Worm (Caenorhabditis elegans) whole organism, late embryonic: ENCODE data around the gene K12H4.2.

Experiments used
- F13H6.1 ChIP-seq: sonication (generic microtip); optimal IDR thresholded peaks from 2 replicates; lab custom pipeline; 2016; ENCODE audit warnings: missing genetic modification characterization, missing compliant biosample characterization
- ceh-45 ChIP-seq: fragments of 200-800 bp; sonication (Bioruptor generic); IDR thresholded peaks from 2 replicates; pipeline ENCODE4 v1.3.6; 2022; ENCODE audit warnings: missing genetic modification reagents, missing genetic modification characterization, missing compliant biosample characterization
- fkh-10 ChIP-seq: fragments of 150-350 bp; optimal IDR thresholded peaks from 2 replicates; lab custom pipeline; 2014; ENCODE audit warnings: missing biosample characterization, missing genetic modification reagents, missing genetic modification characterization
- pha-2 ChIP-seq: sonication (generic microtip); optimal IDR thresholded peaks from 2 replicates; lab custom pipeline; 2017; ENCODE audit warnings: mild to moderate bottlenecking, missing genetic modification characterization, missing compliant biosample characterization
- tbx-7 ChIP-seq: sonication (generic microtip); optimal IDR thresholded peaks from 2 replicates; lab custom pipeline; 2016; ENCODE audit warnings: missing genotype, missing genetic modification characterization, missing compliant biosample characterization

ce11 chrIII:8069206-8069605 is 21.7 kb downstream of the K12H4.2 start:
- TF ChIP-seq fkh-10 (GFP tag; lab: Kevin White, UChicago), result no peak
- TF ChIP-seq pha-2 (tag; lab: Kevin White, UChicago), result no peak
- no peak for TF ChIP-seq F13H6.1 (tag; lab: Kevin White, UChicago)
- no peak for TF ChIP-seq tbx-7 (tag; lab: Kevin White, UChicago)
- no peak for TF ChIP-seq ceh-45
